Worm (Caenorhabditis elegans): ENCODE results near the gene col-165.

Gene col-165

DNA sequence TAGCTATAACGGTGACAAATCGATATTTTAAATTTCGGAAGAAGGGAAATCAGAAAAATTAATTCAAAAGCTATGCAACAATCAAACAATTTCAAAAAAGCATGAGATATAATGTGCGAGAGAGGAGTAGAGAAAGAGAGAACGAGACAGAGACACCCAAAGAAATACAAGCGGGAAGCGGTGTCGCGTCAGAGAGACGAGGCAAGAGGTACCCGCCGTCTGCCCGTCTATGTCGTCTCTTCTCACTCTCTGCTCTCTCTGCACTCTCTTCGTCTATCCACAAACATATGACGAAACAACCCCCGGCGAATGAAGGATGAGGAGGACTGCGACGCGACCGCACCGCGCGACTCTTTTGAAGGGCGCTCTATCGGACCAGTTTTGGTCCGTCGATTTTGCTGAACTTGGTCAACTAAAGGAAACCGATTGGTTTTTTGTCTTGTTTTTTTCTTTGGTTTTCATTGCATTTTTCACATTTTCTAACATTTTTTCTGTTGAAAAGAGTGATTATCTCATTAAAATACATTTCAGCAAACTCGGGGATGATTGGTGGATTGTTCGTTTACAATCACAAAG is 35.5 kb downstream of the col-165 start, which contains the start of gene dpy-23 (continued):
- TF ChIP-seq nhr-12 (tag; optimal IDR thresholded peaks at IDR 0.05): no peak

DNA sequence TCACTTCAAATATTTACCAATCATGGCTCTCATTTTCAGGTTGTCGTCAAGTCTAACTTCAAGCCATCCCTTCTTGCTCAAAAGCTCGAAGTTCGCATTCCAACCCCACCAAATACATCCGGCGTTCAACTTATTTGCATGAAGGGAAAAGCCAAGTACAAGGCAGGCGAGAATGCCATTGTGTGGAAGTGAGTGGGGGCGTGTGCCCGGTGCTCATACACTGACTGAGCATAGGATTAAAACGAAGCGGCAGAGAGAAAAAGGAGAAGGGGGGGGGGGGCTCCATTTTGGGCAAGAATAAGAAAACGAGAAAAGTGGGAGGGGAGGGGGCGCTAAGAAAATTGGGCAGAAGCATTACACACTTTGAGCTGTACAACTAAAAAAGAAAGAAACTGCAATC is 38.3 kb downstream of the col-165 start:
- TF ChIP-seq snpc-4 (tag; optimal IDR thresholded peaks at IDR 0.05): no peak
- no peak for TF ChIP-seq ztf-4 (tag; optimal IDR thresholded peaks at IDR 0.05)
- no peak for TF ChIP-seq mdl-1 (tag; optimal IDR thresholded peaks at IDR 0.05)
- TF ChIP-seq nhr-25 (tag; optimal IDR thresholded peaks at IDR 0.05): no peak
- peak; percentile 27 for TF ChIP-seq nfya-1 (tag; optimal IDR thresholded peaks at IDR 0.05; ENCODE audit: insufficient read depth)
- no peak for TF ChIP-seq fkh-10 (GFP tag; optimal IDR thresholded peaks at IDR 0.05)
- no peak for TF ChIP-seq unc-39 (tag; optimal IDR thresholded peaks at IDR 0.05)
- no peak for TF ChIP-seq nhr-43 (tag; optimal IDR thresholded peaks at IDR 0.05; ENCODE audit: poor library complexity, severe bottlenecking)
- no peak for TF ChIP-seq nhr-11 (tag; optimal IDR thresholded peaks at IDR 0.05)

DNA sequence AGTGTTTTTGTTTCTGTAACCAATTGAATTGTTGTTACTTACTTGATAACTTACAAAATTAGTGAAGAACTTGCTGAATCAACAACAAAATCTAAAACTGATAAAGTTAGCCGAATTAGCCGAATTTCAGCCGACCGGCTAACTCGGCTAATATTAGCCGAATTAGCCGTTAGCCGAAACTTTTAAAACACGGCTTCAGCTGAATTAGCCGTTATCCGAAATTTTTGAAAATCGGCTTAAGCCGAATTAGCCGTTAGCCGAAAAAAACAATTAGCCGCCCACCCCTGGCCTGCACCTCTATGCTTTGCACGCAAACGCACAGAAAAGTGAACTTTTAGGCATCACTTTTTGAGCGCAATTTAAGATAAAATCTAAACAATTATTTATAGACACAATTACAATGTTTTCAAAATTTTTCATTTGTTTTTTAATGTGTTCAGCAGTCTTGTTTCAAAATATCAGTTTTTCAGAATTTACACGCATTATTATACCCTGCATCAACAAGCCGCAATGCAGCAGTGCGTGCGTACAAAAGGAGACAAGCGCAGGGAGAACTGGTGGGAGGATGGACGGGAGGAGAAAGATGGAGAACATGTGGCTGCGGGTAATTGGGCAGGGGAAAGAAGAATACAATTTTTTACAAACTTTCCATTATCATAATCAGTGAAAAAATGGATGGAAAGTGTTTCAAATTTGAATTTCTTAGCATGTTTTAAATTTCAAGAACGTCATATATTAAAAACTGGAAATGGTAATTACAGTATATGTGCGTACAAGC is 41.8 kb downstream of the col-165 start:
- TF ChIP-seq mml-1 (tag; optimal IDR thresholded peaks at IDR 0.05) (no peak), ceh-9 (tag; optimal IDR thresholded peaks at IDR 0.05) (no peak), ZK546.5 (tag; optimal IDR thresholded peaks at IDR 0.05) (no peak), R02D3.7 (tag; optimal IDR thresholded peaks at IDR 0.05) (peak; percentile 54), ztf-4 (tag; optimal IDR thresholded peaks at IDR 0.05) (no peak), nhr-23 (tag; optimal IDR thresholded peaks at IDR 0.05) (peak; percentile 84), zag-1 (tag; optimal IDR thresholded peaks at IDR 0.05) (no peak), nhr-67 (tag; optimal IDR thresholded peaks at IDR 0.05) (no peak), elt-2 (tag; optimal IDR thresholded peaks at IDR 0.05) (peak; percentile 62), pqm-1 (tag; optimal IDR thresholded peaks at IDR 0.05) (peak; percentile 21), nhr-43 (tag; optimal IDR thresholded peaks at IDR 0.05; ENCODE audit: poor library complexity, severe bottlenecking) (peak; percentile 86), lsy-12 (tag; optimal IDR thresholded peaks at IDR 0.05) (no peak), nhr-237 (tag; optimal IDR thresholded peaks at IDR 0.05) (no peak), egl-27 (tag; optimal IDR thresholded peaks at IDR 0.05) (no peak), nhr-12 (tag; optimal IDR thresholded peaks at IDR 0.05) (no peak), mdl-1 (tag; optimal IDR thresholded peaks at IDR 0.05) (no peak), ceh-82 (tag; optimal IDR thresholded peaks at IDR 0.05) (peak; percentile 29), ztf-11 (tag; optimal IDR thresholded peaks at IDR 0.05) (no peak), nfya-1 (tag; optimal IDR thresholded peaks at IDR 0.05; ENCODE audit: insufficient read depth) (peak; percentile 71), elt-3 (tag; optimal IDR thresholded peaks at IDR 0.05) (no peak), tbx-2 (tag; optimal IDR thresholded peaks at IDR 0.05) (peak; percentile 66), egl-5 (tag; optimal IDR thresholded peaks at IDR 0.05) (peak; percentile 65), hmg-11 (tag; optimal IDR thresholded peaks at IDR 0.05) (peak; percentile 84), fkh-2 (tag; optimal IDR thresholded peaks at IDR 0.05) (no peak), skn-1 (tag; optimal IDR thresholded peaks at IDR 0.05) (peak; percentile 46), ceh-16 (tag; optimal IDR thresholded peaks at IDR 0.05) (no peak), nhr-76 (tag; optimal IDR thresholded peaks at IDR 0.05) (no peak), eor-1 (tag; optimal IDR thresholded peaks at IDR 0.05) (no peak), ama-1 (optimal IDR thresholded peaks at IDR 0.05) (no peak), aly-2 (tag; optimal IDR thresholded peaks at IDR 0.05) (no peak), jun-1 (tag; optimal IDR thresholded peaks at IDR 0.05) (peak; percentile 81), unc-62 (GFP tag; optimal IDR thresholded peaks at IDR 0.05) (no peak), nhr-11 (tag; optimal IDR thresholded peaks at IDR 0.05) (peak; percentile 9), snpc-4 (tag; optimal IDR thresholded peaks at IDR 0.05) (peak; percentile 80), sea-2 (GFP tag; optimal IDR thresholded peaks at IDR 0.05) (no peak), ceh-28 (tag; optimal IDR thresholded peaks at IDR 0.05) (peak; percentile 80), lin-39 (tag; optimal IDR thresholded peaks at IDR 0.05) (peak; percentile 83), fkh-10 (GFP tag; optimal IDR thresholded peaks at IDR 0.05) (no peak), elt-1 (tag; optimal IDR thresholded peaks at IDR 0.05) (no peak), unc-39 (tag; optimal IDR thresholded peaks at IDR 0.05) (no peak), nhr-77 (tag; optimal IDR thresholded peaks at IDR 0.05) (peak; percentile 71), lin-15B (tag; optimal IDR thresholded peaks at IDR 0.05) (peak; percentile 27), nhr-28 (tag; optimal IDR thresholded peaks at IDR 0.05) (no peak), nhr-25 (tag; optimal IDR thresholded peaks at IDR 0.05) (peak; percentile 87), pha-4 (tag; optimal IDR thresholded peaks at IDR 0.05) (peak; percentile 88)
